Worm (Caenorhabditis elegans) whole organism, L4 larva: ENCODE results near the gene F42A6.2.

Experiments
- F26F4.8 ChIP-seq: fragments of 200-800 bp; sonication (Bioruptor generic); conservative IDR thresholded peaks from 2 replicates; pipeline ENCODE4 v1.3.6; 2022; ENCODE audit warnings: missing genetic modification characterization, missing compliant biosample characterization
- F49E8.2 ChIP-seq: sonication (generic microtip); optimal IDR thresholded peaks from 2 replicates; lab custom pipeline; 2016; ENCODE audit warnings: missing compliant biosample characterization, mild to moderate bottlenecking, missing genetic modification characterization, borderline replicate concordance
- R02D3.7 ChIP-seq: fragments of 150-350 bp; sonication (generic microtip); optimal IDR thresholded peaks from 3 replicates; lab custom pipeline; 2014; ENCODE audit warnings: missing biosample characterization, missing genetic modification characterization
- Y105C5A.15 ChIP-seq: fragments of 200-800 bp; sonication (Bioruptor generic); IDR thresholded peaks from 2 replicates; pipeline ENCODE4 v1.3.6; 2022; ENCODE audit warnings: missing genetic modification characterization, missing compliant biosample characterization
- Y5F2A.4 ChIP-seq: fragments of 200-800 bp; sonication (Bioruptor generic); optimal IDR thresholded peaks from 2 replicates; lab custom pipeline; 2018; ENCODE audit warnings: mild to moderate bottlenecking, missing genetic modification characterization, missing compliant biosample characterization
- Y75B8A.6 ChIP-seq: fragments of 200-800 bp; sonication (Bioruptor generic); IDR thresholded peaks from 2 replicates; pipeline ENCODE4 v1.3.6; 2022; ENCODE audit warnings: missing genetic modification reagents, missing genetic modification characterization, missing compliant biosample characterization
- aha-1 ChIP-seq: fragments of 150-350 bp; peaks from one replicate; lab custom pipeline; 2014; ENCODE audit warnings: missing biosample characterization, missing genetic modification characterization
- aly-2 ChIP-seq: sonication (generic microtip); optimal IDR thresholded peaks from 2 replicates; lab custom pipeline; 2018; ENCODE audit warnings: missing biosample characterization, missing genetic modification characterization
- arid-1 ChIP-seq: fragments of 200-800 bp; sonication (Bioruptor generic); conservative IDR thresholded peaks from 2 replicates; pipeline ENCODE4 v1.3.6; 2022; ENCODE audit warnings: missing genetic modification reagents, missing genetic modification characterization, missing compliant biosample characterization
- attf-4 ChIP-seq: sonication (generic microtip); optimal IDR thresholded peaks from 3 replicates; lab custom pipeline; 2017; ENCODE audit warnings: missing biosample characterization, missing genetic modification characterization
- ceh-28 ChIP-seq: fragments of 150-350 bp; optimal IDR thresholded peaks from 2 replicates; lab custom pipeline; 2014; ENCODE audit warnings: missing biosample characterization, missing genetic modification reagents, missing genetic modification characterization
- cey-2 ChIP-seq: sonication (generic microtip); optimal IDR thresholded peaks from 3 replicates; lab custom pipeline; 2017; ENCODE audit warnings: missing genetic modification characterization, mild to moderate bottlenecking, missing compliant biosample characterization, antibody characterized with exemption, borderline replicate concordance; ENCODE audit not compliant: insufficient read depth
- ctbp-1 ChIP-seq: fragments of 200-800 bp; sonication (Bioruptor generic); IDR thresholded peaks from 2 replicates; pipeline ENCODE4 v1.3.6; 2022; ENCODE audit warnings: missing genetic modification reagents, missing genetic modification characterization, missing compliant biosample characterization
- daf-16 ChIP-seq, 3 experiments: sonication (generic microtip); optimal IDR thresholded peaks; 2 replicates each; lab custom pipeline; 2016 to 2017; ENCODE audit warnings: missing genetic modification characterization in 3 of 3, missing genetic modification reagents in 3 of 3, mild to moderate bottlenecking in 2 of 3, missing compliant biosample characterization in 2 of 3, missing biosample characterization in 1 of 3, moderate library complexity in 1 of 3
- dmd-6 ChIP-seq: fragments of 200-800 bp; sonication (Bioruptor generic); IDR thresholded peaks from 2 replicates; pipeline ENCODE4 v1.3.6; 2022; ENCODE audit warnings: missing genetic modification reagents, missing genetic modification characterization, missing compliant biosample characterization
- dmd-8 ChIP-seq: fragments of 200-800 bp; sonication (Bioruptor generic); IDR thresholded peaks from 2 replicates; pipeline ENCODE4 v1.3.6; 2022; ENCODE audit warnings: missing genetic modification characterization, missing compliant biosample characterization
- egl-43 ChIP-seq: fragments of 200-800 bp; sonication (Bioruptor generic); IDR thresholded peaks from 2 replicates; pipeline ENCODE4 v1.3.6; 2022; ENCODE audit warnings: missing genetic modification reagents, missing genetic modification characterization, missing compliant biosample characterization
- fkh-10 ChIP-seq: fragments of 150-350 bp; optimal IDR thresholded peaks from 2 replicates; lab custom pipeline; 2014; ENCODE audit warnings: missing biosample characterization, missing genetic modification reagents, missing genetic modification characterization
- gei-8 ChIP-seq: fragments of 200-800 bp; sonication (Bioruptor generic); optimal IDR thresholded peaks from 2 replicates; lab custom pipeline; 2018; ENCODE audit warnings: mild to moderate bottlenecking, missing genetic modification characterization, missing compliant biosample characterization
- hlh-30 ChIP-seq: sonication (generic microtip); optimal IDR thresholded peaks from 2 replicates; lab custom pipeline; 2017; ENCODE audit warnings: antibody characterized with exemption, mild to moderate bottlenecking, missing genetic modification characterization, missing compliant biosample characterization; ENCODE audit not compliant: insufficient read depth
- lim-7 ChIP-seq: fragments of 200-800 bp; sonication (Bioruptor generic); IDR thresholded peaks from 2 replicates; pipeline ENCODE4 v1.3.6; 2022; ENCODE audit warnings: missing genetic modification characterization, missing compliant biosample characterization
- lin-1 ChIP-seq: fragments of 200-800 bp; sonication (Bioruptor generic); IDR thresholded peaks from 2 replicates; pipeline ENCODE4 v1.3.6; 2022; ENCODE audit warnings: missing genetic modification reagents, missing genetic modification characterization, missing compliant biosample characterization
- lin-15B ChIP-seq: fragments of 150-350 bp; sonication (generic microtip); optimal IDR thresholded peaks from 3 replicates; lab custom pipeline; 2014; ENCODE audit warnings: missing biosample characterization, missing genetic modification characterization
- lin-38 ChIP-seq: fragments of 200-800 bp; sonication (Bioruptor generic); IDR thresholded peaks from 2 replicates; pipeline ENCODE4 v1.3.6; 2022; ENCODE audit warnings: missing genetic modification reagents, missing genetic modification characterization, missing compliant biosample characterization
- mdt-29 ChIP-seq: fragments of 200-800 bp; sonication (Bioruptor generic); IDR thresholded peaks from 2 replicates; pipeline ENCODE4 v1.3.6; 2022; ENCODE audit warnings: missing genetic modification reagents, missing genetic modification characterization, missing compliant biosample characterization
- mes-2 ChIP-seq: sonication (generic microtip); optimal IDR thresholded peaks from 2 replicates; lab custom pipeline; 2016; ENCODE audit warnings: missing genotype, mild to moderate bottlenecking, missing genetic modification characterization, missing compliant biosample characterization; ENCODE audit not compliant: poor library complexity, severe bottlenecking
- nhr-11 ChIP-seq: fragments of 150-350 bp; optimal IDR thresholded peaks from 2 replicates; lab custom pipeline; 2014; ENCODE audit warnings: missing biosample characterization, missing genetic modification characterization
- nhr-111 ChIP-seq: fragments of 200-800 bp; sonication (Bioruptor generic); optimal IDR thresholded peaks from 2 replicates; lab custom pipeline; 2018; ENCODE audit warnings: mild to moderate bottlenecking, missing genetic modification characterization, missing compliant biosample characterization
- nhr-48 ChIP-seq: sonication (generic microtip); optimal IDR thresholded peaks from 2 replicates; lab custom pipeline; 2016; ENCODE audit warnings: mild to moderate bottlenecking, missing genetic modification characterization, missing compliant biosample characterization
- nhr-76 ChIP-seq: fragments of 150-350 bp; optimal IDR thresholded peaks from 2 replicates; lab custom pipeline; 2014; ENCODE audit warnings: missing biosample characterization, missing genetic modification characterization
- nhr-77 ChIP-seq: fragments of 150-350 bp; optimal IDR thresholded peaks from 2 replicates; lab custom pipeline; 2014; ENCODE audit warnings: missing biosample characterization, missing genetic modification characterization
- pha-4 ChIP-seq, 2 experiments: fragments of 150-350 bp in 1 of 2; fragments of 200-800 bp in 1 of 2; sonication (Bioruptor generic) in 1 of 2; IDR thresholded peaks in 1 of 2; optimal IDR thresholded peaks in 1 of 2; 2 replicates each; pipeline versions ENCODE4 v1.3.6 to Lab custom; 2014 to 2022; ENCODE audit warnings: missing genetic modification characterization in 2 of 2, missing genetic modification reagents in 2 of 2, missing biosample characterization in 1 of 2, missing compliant biosample characterization in 1 of 2
- pqm-1 ChIP-seq: sonication (generic microtip); optimal IDR thresholded peaks from 2 replicates; lab custom pipeline; 2017; ENCODE audit warnings: missing biosample characterization, missing genetic modification characterization
- rbr-2 ChIP-seq: sonication (generic microtip); optimal IDR thresholded peaks from 2 replicates; lab custom pipeline; 2016; ENCODE audit warnings: missing genotype, missing genetic modification characterization, missing compliant biosample characterization
- set-16 ChIP-seq: fragments of 200-800 bp; sonication (Bioruptor generic); IDR thresholded peaks from 2 replicates; pipeline ENCODE4 v1.3.6; 2022; ENCODE audit warnings: missing genetic modification reagents, missing genetic modification characterization, missing compliant biosample characterization
- skn-1 ChIP-seq: fragments of 150-350 bp; optimal IDR thresholded peaks from 2 replicates; lab custom pipeline; 2014; ENCODE audit warnings: missing biosample characterization, missing genetic modification characterization
- snpc-1.2 ChIP-seq: fragments of 200-800 bp; sonication (Bioruptor generic); IDR thresholded peaks from 2 replicates; pipeline ENCODE4 v1.3.6; 2022; ENCODE audit warnings: missing genetic modification reagents, missing genetic modification characterization, missing compliant biosample characterization
- spr-1 ChIP-seq: sonication (generic microtip); optimal IDR thresholded peaks from 2 replicates; lab custom pipeline; 2016; ENCODE audit warnings: mild to moderate bottlenecking, missing genetic modification characterization, missing compliant biosample characterization
- tag-97 ChIP-seq: fragments of 200-800 bp; sonication (Bioruptor generic); IDR thresholded peaks from 2 replicates; pipeline ENCODE4 v1.3.6; 2022; ENCODE audit warnings: missing genetic modification characterization, missing compliant biosample characterization
- vab-7 ChIP-seq: fragments of 200-800 bp; sonication (Bioruptor generic); IDR thresholded peaks from 2 replicates; pipeline ENCODE4 v1.3.6; 2022; ENCODE audit warnings: missing genetic modification reagents, missing genetic modification characterization, missing compliant biosample characterization
- zag-1 ChIP-seq: fragments of 150-350 bp; optimal IDR thresholded peaks from 2 replicates; lab custom pipeline; 2014; ENCODE audit warnings: missing biosample characterization, missing genetic modification characterization
- zfp-2 ChIP-seq: sonication (generic microtip); optimal IDR thresholded peaks from 2 replicates; lab custom pipeline; 2016; ENCODE audit warnings: mild to moderate bottlenecking, missing genetic modification characterization, missing compliant biosample characterization
- zip-2 ChIP-seq: fragments of 150-350 bp; optimal IDR thresholded peaks from 2 replicates; lab custom pipeline; 2014; ENCODE audit warnings: missing biosample characterization, missing genetic modification characterization
- ztf-7 ChIP-seq: fragments of 150-350 bp; optimal IDR thresholded peaks from 2 replicates; lab custom pipeline; 2014; ENCODE audit warnings: missing biosample characterization, missing genetic modification characterization

F42A6.2 gene

ce11 chrIV:3337275-3337674, 4.0 kb upstream of the F42A6.2 start (continued):
- TF ChIP-seq dmd-6 (GFP tag; lab: Robert Waterston, UW) (no peak), nhr-76 (tag; lab: Kevin White, UChicago) (no peak), ztf-7 (tag; lab: Kevin White, UChicago) (no peak), mes-2 (tag; lab: Kevin White, UChicago) (no peak), aly-2 (tag; lab: Kevin White, UChicago) (no peak), rbr-2 (tag; lab: Kevin White, UChicago) (no peak), tag-97 (GFP tag; lab: Robert Waterston, UW) (no peak), ctbp-1 (GFP tag; lab: Robert Waterston, UW) (no peak), egl-43 (GFP tag; lab: Robert Waterston, UW) (peak; percentile 61; the same call in 1 of the 2 replicates)

ce11 chrIV:3338176-3338575, 3.1 kb upstream of the F42A6.2 start:
- TF ChIP-seq Y105C5A.15 (GFP tag; lab: Robert Waterston, UW) = no peak
- TF ChIP-seq zag-1 (tag; lab: Kevin White, UChicago) = no peak
- TF ChIP-seq hlh-30 (tag; lab: Kevin White, UChicago) = no peak
- no peak for TF ChIP-seq R02D3.7 (tag; lab: Kevin White, UChicago)
- TF ChIP-seq nhr-77 (tag; lab: Kevin White, UChicago) = no peak
- 0 out of 2 replicates have a peak, but pooled peaks have one; percentile 16 for TF ChIP-seq egl-43 (GFP tag; lab: Robert Waterston, UW)
- TF ChIP-seq ctbp-1 (GFP tag; lab: Robert Waterston, UW) = peak; percentile 66
- TF ChIP-seq pqm-1 (tag; lab: Kevin White, UChicago) = no peak
- 0 out of 2 replicates have a peak, but pooled peaks have one; percentile 26 for TF ChIP-seq snpc-1.2 (GFP tag; lab: Robert Waterston, UW)
- TF ChIP-seq lin-38 (GFP tag; lab: Robert Waterston, UW) = 0 out of 2 replicates have a peak, but pooled peaks have one; percentile 32
- TF ChIP-seq set-16 = no peak
- TF ChIP-seq Y5F2A.4 (GFP tag; lab: Kevin White, UChicago) = peak; percentile 27
- TF ChIP-seq lin-1 (GFP tag; lab: Robert Waterston, UW) = peak; percentile 68; the same call in 1 of the 2 replicates
- no peak for TF ChIP-seq aha-1 (tag; lab: Kevin White, UChicago)
- TF ChIP-seq mes-2 (tag; lab: Kevin White, UChicago) = no peak
- 0 out of 2 replicates have a peak, but pooled peaks have one; percentile 4 for TF ChIP-seq arid-1 (GFP tag; lab: Robert Waterston, UW)
- TF ChIP-seq lim-7 (GFP tag; lab: Robert Waterston, UW) = peak; percentile 63; the same call in 1 of the 2 replicates
- no peak for TF ChIP-seq zfp-2 (tag; lab: Kevin White, UChicago)
- TF ChIP-seq ceh-28 (tag; lab: Kevin White, UChicago) = peak; percentile 8
- TF ChIP-seq vab-7 (GFP tag; lab: Robert Waterston, UW) = no peak
- no peak for TF ChIP-seq zip-2 (tag; lab: Kevin White, UChicago)

ce11 chrIV:3338676-3339075, 2.6 kb upstream of the F42A6.2 start, which contains the start of gene hrpa-1:
TSS of gene hrpa-1 (minus strand) at chrIV:3338867.
- no peak for TF ChIP-seq Y75B8A.6 (GFP tag; lab: Robert Waterston, UW)
- TF ChIP-seq mdt-29 (GFP tag; lab: Robert Waterston, UW) = no peak
- no peak for TF ChIP-seq lim-7 (GFP tag; lab: Robert Waterston, UW)
- no peak for TF ChIP-seq lin-15B (tag; lab: Kevin White, UChicago)
- no peak for TF ChIP-seq egl-43 (GFP tag; lab: Robert Waterston, UW)
- TF ChIP-seq gei-8 (GFP tag; lab: Kevin White, UChicago) = no peak
- TF ChIP-seq arid-1 (GFP tag; lab: Robert Waterston, UW) = peak; percentile 65
- no peak for TF ChIP-seq aly-2 (tag; lab: Kevin White, UChicago)
- TF ChIP-seq skn-1 (tag; lab: Kevin White, UChicago) = no peak
- no peak for TF ChIP-seq F26F4.8 (GFP tag; lab: Robert Waterston, UW)
- peak in 1 of 2 experiments; percentile 14 for TF ChIP-seq daf-16 (GFP tag; optimal IDR thresholded peaks at IDR 0.05; lab: Kevin White, UChicago)
- TF ChIP-seq daf-16 (tag; optimal IDR thresholded peaks at IDR 0.05; lab: Kevin White, UChicago) = peak; percentile 50
- TF ChIP-seq fkh-10 (GFP tag; lab: Kevin White, UChicago) = peak; percentile 63
- TF ChIP-seq spr-1 = peak; percentile 61
- peak; percentile 51 for TF ChIP-seq nhr-11 (tag; lab: Kevin White, UChicago)
- no peak for TF ChIP-seq nhr-48 (tag; lab: Kevin White, UChicago)
- TF ChIP-seq rbr-2 (tag; lab: Kevin White, UChicago) = peak; percentile 76
- TF ChIP-seq cey-2 = no peak
- no peak for TF ChIP-seq F49E8.2 (tag; lab: Kevin White, UChicago)
- peak; percentile 69 for TF ChIP-seq aha-1 (tag; lab: Kevin White, UChicago)
- no peak for TF ChIP-seq attf-4 (tag; lab: Kevin White, UChicago)
- TF ChIP-seq pha-4 (GFP tag; IDR thresholded peaks at IDR 0.05; lab: Robert Waterston, UW) = peak; percentile 30; the same call in 1 of the 2 replicates
- no peak for TF ChIP-seq pha-4 (tag; optimal IDR thresholded peaks at IDR 0.05; lab: Kevin White, UChicago)
- peak; percentile 27; the same call in 1 of the 2 replicates for TF ChIP-seq dmd-6 (GFP tag; lab: Robert Waterston, UW)
- TF ChIP-seq nhr-111 (GFP tag; lab: Kevin White, UChicago) = no peak
- no peak for TF ChIP-seq snpc-1.2 (GFP tag; lab: Robert Waterston, UW)
- TF ChIP-seq dmd-8 = no peak
